Worm (Caenorhabditis elegans) whole organism, L1 larva: ENCODE results near the gene cyp-33C6.

Experiments
- C16A3.4 ChIP-seq: fragments of 150-350 bp; optimal IDR thresholded peaks from 2 replicates; lab custom pipeline; 2014; ENCODE audit warnings: missing biosample characterization, missing genetic modification characterization
- F16B12.6 ChIP-seq: fragments of 150-350 bp; optimal IDR thresholded peaks from 2 replicates; lab custom pipeline; 2014; ENCODE audit warnings: missing biosample characterization, missing genetic modification characterization
- Y116A8C.19 ChIP-seq: sonication (generic microtip); optimal IDR thresholded peaks from 2 replicates; lab custom pipeline; 2016; ENCODE audit warnings: missing compliant biosample characterization, missing genetic modification characterization, borderline replicate concordance
- aly-2 ChIP-seq: fragments of 150-350 bp; optimal IDR thresholded peaks from 2 replicates; lab custom pipeline; 2014; ENCODE audit warnings: missing biosample characterization, missing genetic modification characterization
- ceh-8 ChIP-seq: fragments of 200-800 bp; sonication (Bioruptor generic); optimal IDR thresholded peaks from 2 replicates; lab custom pipeline; 2018; ENCODE audit warnings: mild to moderate bottlenecking, missing genetic modification characterization, moderate library complexity, missing compliant biosample characterization
- ceh-90 ChIP-seq: sonication (generic microtip); optimal IDR thresholded peaks from 2 replicates; lab custom pipeline; 2016; ENCODE audit warnings: missing genetic modification characterization, missing compliant biosample characterization
- egl-27 ChIP-seq, 2 experiments: fragments of 150-350 bp in 1 of 2; sonication (generic microtip); optimal IDR thresholded peaks; 3 replicates each; lab custom pipeline; 2017 to 2018; ENCODE audit warnings: missing biosample characterization in 2 of 2, missing genetic modification characterization in 2 of 2, missing genetic modification reagents in 2 of 2
- fkh-4 ChIP-seq: sonication (generic microtip); optimal IDR thresholded peaks from 2 replicates; lab custom pipeline; 2016; ENCODE audit warnings: missing compliant biosample characterization, missing genetic modification characterization, borderline replicate concordance
- fkh-8 ChIP-seq: sonication (generic microtip); optimal IDR thresholded peaks from 2 replicates; lab custom pipeline; 2016; ENCODE audit warnings: mild to moderate bottlenecking, missing genetic modification characterization, missing compliant biosample characterization
- grh-1 ChIP-seq: fragments of 200-800 bp; sonication (Bioruptor generic); IDR thresholded peaks from 2 replicates; pipeline ENCODE4 v1.3.6; 2022; ENCODE audit warnings: missing genetic modification reagents, missing genetic modification characterization, missing compliant biosample characterization
- hlh-4 ChIP-seq: sonication (generic microtip); optimal IDR thresholded peaks from 2 replicates; lab custom pipeline; 2016; ENCODE audit warnings: mild to moderate bottlenecking, missing genetic modification characterization, missing compliant biosample characterization
- hpl-2 ChIP-seq: fragments of 150-350 bp; optimal IDR thresholded peaks from 2 replicates; lab custom pipeline; 2014; ENCODE audit warnings: missing biosample characterization, missing genetic modification reagents, missing genetic modification characterization
- irx-1 ChIP-seq: sonication (generic microtip); optimal IDR thresholded peaks from 2 replicates; lab custom pipeline; 2016; ENCODE audit warnings: missing genetic modification characterization, missing compliant biosample characterization
- isw-1 ChIP-seq: fragments of 200-800 bp; sonication (Bioruptor generic); IDR thresholded peaks from 2 replicates; pipeline ENCODE4 v1.3.6; 2022; ENCODE audit warnings: missing genetic modification characterization, missing compliant biosample characterization
- lin-15B ChIP-seq: fragments of 150-350 bp; sonication (generic microtip); optimal IDR thresholded peaks from 3 replicates; lab custom pipeline; 2014; ENCODE audit warnings: missing biosample characterization, missing genetic modification characterization
- lin-35 ChIP-seq, 2 experiments: fragments of 150-350 bp; optimal IDR thresholded peaks; 2 replicates each; lab custom pipeline; 2014; ENCODE audit warnings: missing biosample characterization in 2 of 2, missing genetic modification characterization in 2 of 2, missing genetic modification reagents in 2 of 2
- lsy-2 ChIP-seq, 2 experiments: fragments of 150-350 bp; optimal IDR thresholded peaks; 2 replicates each; lab custom pipeline; 2014; ENCODE audit warnings: missing biosample characterization in 2 of 2, missing genetic modification characterization in 2 of 2
- mab-9 ChIP-seq: fragments of 200-800 bp; sonication (Bioruptor generic); IDR thresholded peaks from 2 replicates; pipeline ENCODE4 v1.3.6; 2022; ENCODE audit warnings: missing genetic modification reagents, missing genetic modification characterization, missing compliant biosample characterization
- mdl-1 ChIP-seq, 2 experiments: fragments of 150-350 bp; optimal IDR thresholded peaks; 2 replicates each; lab custom pipeline; 2014 to 2017; ENCODE audit warnings: missing biosample characterization in 2 of 2, missing genetic modification characterization in 2 of 2, inconsistent platforms in 1 of 2
- mep-1 ChIP-seq: fragments of 150-350 bp; optimal IDR thresholded peaks from 2 replicates; lab custom pipeline; 2014; ENCODE audit warnings: missing biosample characterization, missing genetic modification characterization
- nhr-12 ChIP-seq: sonication (generic microtip); optimal IDR thresholded peaks from 2 replicates; lab custom pipeline; 2017; ENCODE audit warnings: missing biosample characterization, missing genetic modification characterization
- nhr-20 ChIP-seq: sonication (generic microtip); optimal IDR thresholded peaks from 2 replicates; lab custom pipeline; 2016; ENCODE audit warnings: mild to moderate bottlenecking, missing genetic modification characterization, missing compliant biosample characterization
- nhr-71 ChIP-seq: sonication (generic microtip); optimal IDR thresholded peaks from 2 replicates; lab custom pipeline; 2016; ENCODE audit warnings: mild to moderate bottlenecking, missing genetic modification characterization, moderate library complexity, missing compliant biosample characterization
- nhr-76 ChIP-seq: sonication (generic microtip); optimal IDR thresholded peaks from 2 replicates; lab custom pipeline; 2017; ENCODE audit warnings: missing biosample characterization, missing genetic modification characterization
- nhr-77 ChIP-seq: fragments of 150-350 bp; optimal IDR thresholded peaks from 2 replicates; lab custom pipeline; 2014; ENCODE audit warnings: missing biosample characterization, missing genetic modification characterization
- nhr-90 ChIP-seq: sonication (generic microtip); optimal IDR thresholded peaks from 2 replicates; lab custom pipeline; 2016; ENCODE audit warnings: mild to moderate bottlenecking, missing genetic modification characterization, missing compliant biosample characterization; ENCODE audit not compliant: poor library complexity
- pqm-1 ChIP-seq: sonication (generic microtip); optimal IDR thresholded peaks from 3 replicates; lab custom pipeline; 2017; ENCODE audit warnings: missing biosample characterization, missing genetic modification characterization
- rnt-1 ChIP-seq: sonication (generic microtip); optimal IDR thresholded peaks from 2 replicates; lab custom pipeline; 2016; ENCODE audit warnings: mild to moderate bottlenecking, missing genetic modification characterization, moderate library complexity, missing compliant biosample characterization
- snu-23 ChIP-seq: sonication (generic microtip); optimal IDR thresholded peaks from 2 replicates; lab custom pipeline; 2016; ENCODE audit warnings: missing genetic modification characterization, missing compliant biosample characterization
- sox-4 ChIP-seq: sonication (generic microtip); optimal IDR thresholded peaks from 2 replicates; lab custom pipeline; 2016; ENCODE audit warnings: missing genetic modification characterization, missing compliant biosample characterization
- sptf-1 ChIP-seq: fragments of 150-350 bp; optimal IDR thresholded peaks from 2 replicates; lab custom pipeline; 2014; ENCODE audit warnings: missing biosample characterization, missing genetic modification characterization
- tbx-2 ChIP-seq: sonication (generic microtip); optimal IDR thresholded peaks from 2 replicates; lab custom pipeline; 2016; ENCODE audit warnings: missing genetic modification characterization, missing compliant biosample characterization
- tlp-1 ChIP-seq: fragments of 150-350 bp; optimal IDR thresholded peaks from 2 replicates; lab custom pipeline; 2014; ENCODE audit warnings: missing biosample characterization, missing genetic modification characterization
- unc-30 ChIP-seq: sonication (generic microtip); optimal IDR thresholded peaks from 2 replicates; lab custom pipeline; 2017; ENCODE audit warnings: missing biosample characterization, missing genetic modification characterization
- unc-62 ChIP-seq: fragments of 150-350 bp; optimal IDR thresholded peaks from 2 replicates; lab custom pipeline; 2014; ENCODE audit warnings: missing biosample characterization, missing genetic modification reagents, missing genetic modification characterization
- xbp-1 ChIP-seq: sonication (generic microtip); optimal IDR thresholded peaks from 2 replicates; lab custom pipeline; 2016; ENCODE audit warnings: missing genetic modification characterization, missing compliant biosample characterization
- ztf-11 ChIP-seq, 2 experiments: sonication (generic microtip); optimal IDR thresholded peaks; 2 replicates each; lab custom pipeline; 2016 to 2017; ENCODE audit warnings: missing genetic modification characterization in 2 of 2, missing biosample characterization in 1 of 2, missing compliant biosample characterization in 1 of 2

cyp-33C6 gene

DNA sequence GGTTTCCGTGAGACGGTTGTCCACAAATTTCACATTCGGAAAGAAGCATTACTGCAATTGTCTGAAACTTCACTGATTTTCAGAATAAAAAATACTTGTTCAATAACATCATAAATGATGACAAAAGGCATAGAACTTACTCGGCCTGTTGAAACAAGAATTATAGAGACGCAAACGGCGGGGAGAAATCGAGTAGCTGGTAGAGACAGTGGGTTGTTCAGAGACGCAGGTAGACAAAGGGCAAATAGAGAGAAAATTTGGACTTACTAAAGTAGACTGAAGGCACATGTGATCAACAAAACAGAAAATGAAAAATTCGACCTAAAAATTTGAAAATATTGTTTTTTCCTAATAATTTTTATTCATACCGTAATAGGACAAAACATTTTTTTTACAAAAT, 10.5 kb upstream of the cyp-33C6 start, which contains the start of gene nhr-182 (continued):
- TF ChIP-seq ceh-90 (tag; lab: Kevin White, UChicago) (no peak), unc-30 (tag; lab: Kevin White, UChicago) (no peak), tlp-1 (tag; lab: Kevin White, UChicago) (no peak), snu-23 (GFP tag; lab: Kevin White, UChicago) (peak; percentile 57), F16B12.6 (no peak), xbp-1 (tag; lab: Kevin White, UChicago) (no peak), rnt-1 (tag; lab: Kevin White, UChicago) (peak; percentile 1), grh-1 (GFP tag; lab: Robert Waterston, UW) (no peak), hlh-4 (tag; lab: Kevin White, UChicago) (no peak), nhr-77 (tag; lab: Kevin White, UChicago) (no peak), mab-9 (GFP tag; lab: Robert Waterston, UW) (no peak), nhr-20 (tag; lab: Kevin White, UChicago) (peak; percentile 92), unc-62 (GFP tag; lab: Kevin White, UChicago) (no peak), nhr-71 (tag; lab: Kevin White, UChicago) (peak; percentile 57), hpl-2 (GFP tag; lab: Kevin White, UChicago) (no peak), nhr-76 (tag; lab: Kevin White, UChicago) (no peak), tbx-2 (tag; lab: Kevin White, UChicago) (peak; percentile 24), mep-1 (tag; lab: Kevin White, UChicago) (peak; percentile 34), nhr-90 (tag; lab: Kevin White, UChicago) (no peak), ztf-11 (tag; optimal IDR thresholded peaks at IDR 0.05; lab: Kevin White, UChicago) (no peak), C16A3.4 (tag; lab: Kevin White, UChicago) (no peak), irx-1 (tag; lab: Kevin White, UChicago) (no peak), Y116A8C.19 (tag; lab: Kevin White, UChicago) (no peak), aly-2 (tag; lab: Kevin White, UChicago) (no peak), lsy-2 (tag; optimal IDR thresholded peaks at IDR 0.05; lab: Kevin White, UChicago) (peak; percentile 2 to 43), nhr-12 (tag; lab: Kevin White, UChicago) (no peak)

DNA sequence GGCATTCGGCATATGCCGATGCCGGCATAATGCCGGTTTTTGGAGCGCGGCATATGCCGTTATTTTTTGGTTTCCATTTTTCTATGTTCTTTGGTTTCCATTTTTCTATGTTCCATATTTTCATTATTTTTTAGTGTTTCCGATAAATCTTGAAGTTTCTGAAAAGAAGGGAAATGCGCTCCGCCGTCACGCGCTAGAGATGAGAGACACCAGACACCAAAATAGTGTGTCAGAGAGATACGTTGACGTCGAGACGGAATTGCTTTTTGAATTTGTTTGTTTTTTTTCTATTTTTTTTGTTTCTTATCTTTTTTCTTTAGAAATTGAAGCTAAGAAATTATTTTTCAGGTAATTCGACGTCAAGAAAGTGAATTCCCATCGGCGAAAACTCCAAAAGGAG, 6.0 kb upstream of the cyp-33C6 start, which contains the start of gene F41B5.1:
Gene F41B5.1 (plus strand): TSS at position 343 of the 400 bp plus-strand sequence.
- TF ChIP-seq lsy-2 (tag; optimal IDR thresholded peaks at IDR 0.05; lab: Kevin White, UChicago) (peak in 1 of 2 experiments; percentile 3), isw-1 (peak; percentile 9; the same call in 1 of the 2 replicates)

DNA sequence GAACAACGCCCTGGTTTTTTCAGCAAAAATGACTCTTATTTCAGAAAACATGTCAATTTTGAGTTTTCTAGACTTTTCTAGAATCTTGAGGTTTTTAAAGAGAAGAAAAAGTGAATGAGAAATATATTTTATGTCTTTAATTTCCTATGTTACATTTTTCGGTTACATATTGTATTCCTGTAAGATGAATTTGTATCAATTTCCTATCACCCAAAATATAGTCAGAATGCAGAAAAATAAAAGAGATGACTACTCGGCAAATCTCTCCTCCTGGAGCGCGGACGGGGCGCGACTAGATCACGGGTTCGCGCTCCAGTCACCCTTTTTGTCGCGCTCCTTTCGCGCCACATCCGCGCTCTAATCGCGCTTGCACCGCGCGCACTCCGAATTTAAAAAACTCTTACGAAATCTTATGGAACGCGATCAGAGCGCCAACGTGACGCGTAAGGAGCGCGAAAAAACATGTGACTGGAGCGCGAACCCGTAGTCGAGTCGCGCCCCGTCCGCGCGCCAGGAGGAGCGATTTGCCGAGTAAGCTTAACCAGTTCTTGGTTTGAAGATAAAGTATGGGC, 5.4 kb upstream of the cyp-33C6 start, which contains the start of gene str-253:
Gene str-253 (minus strand): TSS at position 51 of the 572 bp plus-strand sequence.
- TF ChIP-seq mdl-1 (tag; optimal IDR thresholded peaks at IDR 0.05; lab: Kevin White, UChicago) (no peak), fkh-8 (tag; lab: Kevin White, UChicago) (no peak), aly-2 (tag; lab: Kevin White, UChicago) (no peak), ceh-8 (no peak), lin-15B (tag; lab: Kevin White, UChicago) (no peak), Y116A8C.19 (tag; lab: Kevin White, UChicago) (no peak), sox-4 (tag; lab: Kevin White, UChicago) (no peak), nhr-71 (tag; lab: Kevin White, UChicago) (no peak), lin-35 (GFP tag; optimal IDR thresholded peaks at IDR 0.05; lab: Kevin White, UChicago) (no peak), fkh-4 (tag; lab: Kevin White, UChicago) (no peak), egl-27 (tag; optimal IDR thresholded peaks at IDR 0.05; lab: Kevin White, UChicago) (no peak), pqm-1 (no peak), irx-1 (tag; lab: Kevin White, UChicago) (no peak), sptf-1 (tag; lab: Kevin White, UChicago) (no peak), nhr-76 (tag; lab: Kevin White, UChicago) (no peak)
- TF ChIP-seq, all 84 proteins: peak for 0
